Worm (Caenorhabditis elegans) whole organism, young adult: ENCODE data around the gene pqn-25.

ENCODE experiments used
- B0019.2 ChIP-seq: fragments of 200-800 bp; sonication (Bioruptor generic); conservative IDR thresholded peaks from 2 replicates; pipeline ENCODE4 v1.3.6; 2022; ENCODE audit warnings: missing genetic modification reagents, missing genetic modification characterization, missing compliant biosample characterization
- C06A6.2 ChIP-seq: fragments of 200-800 bp; sonication (Bioruptor generic); conservative IDR thresholded peaks from 2 replicates; pipeline ENCODE4 v1.3.6; 2022; ENCODE audit warnings: missing genetic modification characterization, missing compliant biosample characterization
- D2030.7 ChIP-seq: fragments of 200-800 bp; sonication (Bioruptor generic); IDR thresholded peaks from 2 replicates; pipeline ENCODE4 v1.3.6; 2022; ENCODE audit warnings: missing genetic modification reagents, missing genetic modification characterization, missing compliant biosample characterization
- F33H1.4 ChIP-seq: fragments of 200-800 bp; sonication (Bioruptor generic); IDR thresholded peaks from 2 replicates; pipeline ENCODE4 v1.3.6; 2022; ENCODE audit warnings: missing genetic modification reagents, missing genetic modification characterization, missing compliant biosample characterization
- F37B4.10 ChIP-seq: fragments of 200-800 bp; sonication (Bioruptor generic); IDR thresholded peaks from 2 replicates; pipeline ENCODE4 v1.3.6; 2022; ENCODE audit warnings: missing genetic modification characterization, missing compliant biosample characterization
- F52B5.7 ChIP-seq: sonication (generic microtip); optimal IDR thresholded peaks from 2 replicates; lab custom pipeline; 2016; ENCODE audit warnings: mild to moderate bottlenecking, missing genetic modification characterization, missing compliant biosample characterization
- F57A8.1 ChIP-seq: fragments of 200-800 bp; sonication (Bioruptor generic); optimal IDR thresholded peaks from 2 replicates; lab custom pipeline; 2018; ENCODE audit warnings: mild to moderate bottlenecking, missing genetic modification characterization, moderate library complexity, missing compliant biosample characterization
- K12H6.12 ChIP-seq: fragments of 200-800 bp; sonication (Bioruptor generic); optimal IDR thresholded peaks from 2 replicates; lab custom pipeline; 2018; ENCODE audit warnings: mild to moderate bottlenecking, missing genetic modification characterization, missing compliant biosample characterization
- Y79H2A.3 ChIP-seq: fragments of 200-800 bp; sonication (Bioruptor generic); conservative IDR thresholded peaks from 2 replicates; pipeline ENCODE4 v1.3.6; 2022; ENCODE audit warnings: missing genetic modification reagents, missing genetic modification characterization, missing compliant biosample characterization
- ama-1 ChIP-seq, 3 experiments: fragments of 150-350 bp in 1 of 3; sonication (generic microtip) in 2 of 3; optimal IDR thresholded peaks; 2 replicates each; lab custom pipeline; 2014 to 2018; ENCODE audit warnings: missing biosample characterization in 2 of 3, missing genetic modification characterization in 2 of 3, missing genetic modification reagents in 2 of 3
- aptf-3 ChIP-seq: fragments of 200-800 bp; sonication (Bioruptor generic); IDR thresholded peaks from 2 replicates; pipeline ENCODE4 v1.3.6; 2022; ENCODE audit warnings: missing genetic modification characterization, missing compliant biosample characterization
- attf-3 ChIP-seq: fragments of 200-800 bp; sonication (Bioruptor generic); conservative IDR thresholded peaks from 2 replicates; pipeline ENCODE4 v1.3.6; 2022; ENCODE audit warnings: missing genetic modification reagents, missing genetic modification characterization, missing compliant biosample characterization
- attf-6 ChIP-seq: fragments of 200-800 bp; sonication (Bioruptor generic); IDR thresholded peaks from 2 replicates; pipeline ENCODE4 v1.3.6; 2022; ENCODE audit warnings: missing genetic modification reagents, missing genetic modification characterization, missing compliant biosample characterization
- bed-1 ChIP-seq: fragments of 200-800 bp; sonication (Bioruptor generic); IDR thresholded peaks from 2 replicates; pipeline ENCODE4 v1.3.6; 2022; ENCODE audit warnings: missing genetic modification reagents, missing genetic modification characterization, missing compliant biosample characterization
- bed-2 ChIP-seq: fragments of 200-800 bp; sonication (Bioruptor generic); IDR thresholded peaks from 2 replicates; pipeline ENCODE4 v1.3.6; 2022; ENCODE audit warnings: missing genetic modification reagents, missing genetic modification characterization, missing compliant biosample characterization
- cebp-1 ChIP-seq, 2 experiments: fragments of 200-800 bp in 1 of 2; sonication (Bioruptor generic) in 1 of 2; sonication (generic microtip) in 1 of 2; IDR thresholded peaks in 1 of 2; optimal IDR thresholded peaks in 1 of 2; 2 replicates each; pipeline versions ENCODE4 v1.3.6 to Lab custom; 2017 to 2022; ENCODE audit warnings: missing compliant biosample characterization in 2 of 2, missing genetic modification characterization in 2 of 2, mild to moderate bottlenecking in 1 of 2, missing genetic modification reagents in 1 of 2, moderate library complexity in 1 of 2
- ceh-27 ChIP-seq: fragments of 200-800 bp; sonication (Bioruptor generic); optimal IDR thresholded peaks from 2 replicates; lab custom pipeline; 2018; ENCODE audit warnings: mild to moderate bottlenecking, missing genetic modification characterization, moderate library complexity, missing compliant biosample characterization
- ceh-40 ChIP-seq: fragments of 200-800 bp; sonication (Bioruptor generic); IDR thresholded peaks from 2 replicates; pipeline ENCODE4 v1.3.6; 2022; ENCODE audit warnings: missing genetic modification characterization, missing compliant biosample characterization
- ceh-91 ChIP-seq: fragments of 200-800 bp; sonication (Bioruptor generic); IDR thresholded peaks from 2 replicates; pipeline ENCODE4 v1.3.6; 2022; ENCODE audit warnings: missing genetic modification reagents, missing genetic modification characterization, missing compliant biosample characterization
- chd-7 ChIP-seq: sonication (generic microtip); optimal IDR thresholded peaks from 2 replicates; lab custom pipeline; 2016; ENCODE audit warnings: mild to moderate bottlenecking, missing genetic modification characterization, moderate library complexity, missing compliant biosample characterization
- efl-1 ChIP-seq: fragments of 150-350 bp; optimal IDR thresholded peaks from 2 replicates; lab custom pipeline; 2014; ENCODE audit warnings: missing biosample characterization, missing genetic modification reagents, missing genetic modification characterization
- ekl-4 ChIP-seq: fragments of 200-800 bp; sonication (Bioruptor generic); IDR thresholded peaks from 2 replicates; pipeline ENCODE4 v1.3.6; 2022; ENCODE audit warnings: missing genetic modification reagents, missing genetic modification characterization, missing compliant biosample characterization
- ets-4 ChIP-seq: fragments of 200-800 bp; sonication (Bioruptor generic); optimal IDR thresholded peaks from 2 replicates; lab custom pipeline; 2018; ENCODE audit warnings: mild to moderate bottlenecking, missing genetic modification characterization, missing compliant biosample characterization
- gei-17 ChIP-seq: fragments of 200-800 bp; sonication (Bioruptor generic); optimal IDR thresholded peaks from 2 replicates; lab custom pipeline; 2018; ENCODE audit warnings: mild to moderate bottlenecking, missing genetic modification characterization, missing compliant biosample characterization
- him-1 ChIP-seq: sonication (generic microtip); optimal IDR thresholded peaks from 2 replicates; lab custom pipeline; 2016; ENCODE audit warnings: missing genotype, missing genetic modification reagents, missing genetic modification characterization, missing compliant biosample characterization
- hlh-12 ChIP-seq: sonication (generic microtip); optimal IDR thresholded peaks from 2 replicates; lab custom pipeline; 2016; ENCODE audit warnings: missing genetic modification characterization, missing compliant biosample characterization
- hlh-26 ChIP-seq: fragments of 200-800 bp; sonication (Bioruptor generic); conservative IDR thresholded peaks from 2 replicates; pipeline ENCODE4 v1.3.6; 2022; ENCODE audit warnings: missing genetic modification reagents, missing genetic modification characterization, missing compliant biosample characterization
- hrde-1 ChIP-seq: sonication (generic microtip); optimal IDR thresholded peaks from 2 replicates; lab custom pipeline; 2016; ENCODE audit warnings: missing genetic modification characterization, mild to moderate bottlenecking, missing compliant biosample characterization, moderate library complexity, missing genotype, missing genetic modification reagents, borderline replicate concordance
- lin-35 ChIP-seq, 3 experiments: fragments of 150-350 bp in 2 of 3; sonication (generic microtip) in 1 of 3; optimal IDR thresholded peaks; 2 replicates each; lab custom pipeline; 2014 to 2018; ENCODE audit warnings: missing biosample characterization in 3 of 3, missing genetic modification characterization in 3 of 3, missing genetic modification reagents in 3 of 3
- lir-1 ChIP-seq: fragments of 200-800 bp; sonication (Bioruptor generic); conservative IDR thresholded peaks from 2 replicates; pipeline ENCODE4 v1.3.6; 2022; ENCODE audit warnings: missing genetic modification reagents, missing genetic modification characterization, missing compliant biosample characterization
- madf-8 ChIP-seq: fragments of 200-800 bp; sonication (Bioruptor generic); conservative IDR thresholded peaks from 2 replicates; pipeline ENCODE4 v1.3.6; 2022; ENCODE audit warnings: missing genetic modification reagents, missing genetic modification characterization, missing compliant biosample characterization
- nfya-1 ChIP-seq: sonication (generic microtip); optimal IDR thresholded peaks from 2 replicates; lab custom pipeline; 2017; ENCODE audit warnings: antibody characterized with exemption, missing compliant biosample characterization, missing genetic modification characterization, borderline replicate concordance; ENCODE audit not compliant: insufficient read depth
- nfya-2 ChIP-seq: fragments of 200-800 bp; sonication (Bioruptor generic); IDR thresholded peaks from 2 replicates; pipeline ENCODE4 v1.3.6; 2022; ENCODE audit warnings: missing genetic modification reagents, missing genetic modification characterization, missing compliant biosample characterization
- nhr-120 ChIP-seq: fragments of 200-800 bp; sonication (Bioruptor generic); IDR thresholded peaks from 2 replicates; pipeline ENCODE4 v1.3.6; 2022; ENCODE audit warnings: missing genetic modification characterization, missing compliant biosample characterization
- nhr-80 ChIP-seq: sonication (generic microtip); optimal IDR thresholded peaks from 2 replicates; lab custom pipeline; 2016; ENCODE audit warnings: missing genetic modification characterization, missing compliant biosample characterization
- rec-8 ChIP-seq, 2 experiments: sonication (generic microtip); optimal IDR thresholded peaks; 2 replicates each; lab custom pipeline; 2016; ENCODE audit warnings: mild to moderate bottlenecking in 2 of 2, missing genetic modification characterization in 2 of 2, missing genetic modification reagents in 2 of 2, missing genotype in 2 of 2, missing biosample characterization in 1 of 2, missing compliant biosample characterization in 1 of 2, moderate library complexity in 1 of 2
- repo-1 ChIP-seq: sonication (generic microtip); optimal IDR thresholded peaks from 2 replicates; lab custom pipeline; 2017; ENCODE audit warnings: mild to moderate bottlenecking, missing genetic modification characterization, missing compliant biosample characterization
- sea-2 ChIP-seq: fragments of 200-800 bp; sonication (Bioruptor generic); IDR thresholded peaks from 2 replicates; pipeline ENCODE4 v1.3.6; 2022; ENCODE audit warnings: missing genetic modification characterization, missing compliant biosample characterization
- snpc-4 ChIP-seq, 5 experiments: fragments of 150-350 bp in 1 of 5; sonication (generic microtip) in 4 of 5; optimal IDR thresholded peaks; 2 replicates each; lab custom pipeline; 2014 to 2018; ENCODE audit warnings: missing genetic modification characterization in 5 of 5, missing biosample characterization in 3 of 5, antibody characterized with exemption in 2 of 5, mild to moderate bottlenecking in 2 of 5, missing compliant biosample characterization in 2 of 5, missing genotype in 2 of 5, moderate library complexity in 2 of 5, missing genetic modification reagents in 1 of 5
- tbp1 ChIP-seq: fragments of 200-800 bp; sonication (Bioruptor generic); optimal IDR thresholded peaks from 2 replicates; lab custom pipeline; 2018; ENCODE audit warnings: mild to moderate bottlenecking, missing genetic modification characterization, missing compliant biosample characterization
- unc-130 ChIP-seq: sonication (generic microtip); optimal IDR thresholded peaks from 2 replicates; lab custom pipeline; 2016; ENCODE audit warnings: missing genetic modification reagents, missing genetic modification characterization, missing compliant biosample characterization
- zfh-2 ChIP-seq: fragments of 200-800 bp; sonication (Bioruptor generic); conservative IDR thresholded peaks from 2 replicates; pipeline ENCODE4 v1.3.6; 2022; ENCODE audit warnings: missing genetic modification reagents, missing genetic modification characterization, missing compliant biosample characterization
- zim-3 ChIP-seq: sonication (generic microtip); optimal IDR thresholded peaks from 2 replicates; lab custom pipeline; 2017; ENCODE audit warnings: mild to moderate bottlenecking, missing genetic modification characterization, moderate library complexity, missing compliant biosample characterization
- ztf-22 ChIP-seq: fragments of 200-800 bp; sonication (Bioruptor generic); optimal IDR thresholded peaks from 2 replicates; lab custom pipeline; 2018; ENCODE audit warnings: mild to moderate bottlenecking, missing genetic modification characterization, moderate library complexity, missing compliant biosample characterization
- ztf-3 ChIP-seq: fragments of 200-800 bp; sonication (Bioruptor generic); optimal IDR thresholded peaks from 2 replicates; lab custom pipeline; 2018; ENCODE audit warnings: mild to moderate bottlenecking, missing genetic modification characterization, missing compliant biosample characterization
- ztf-6 ChIP-seq: fragments of 200-800 bp; sonication (Bioruptor generic); IDR thresholded peaks from 2 replicates; pipeline ENCODE4 v1.3.6; 2022; ENCODE audit warnings: missing genetic modification reagents, missing genetic modification characterization, missing compliant biosample characterization

Gene pqn-25

ce11 chrIII:5502915-5503575, 9.4 kb downstream of the pqn-25 start (continued):
- TF ChIP-seq chd-7 (tag; lab: Kevin White, UChicago): peak; percentile 30
- TF ChIP-seq lir-1 (GFP tag; lab: Robert Waterston, UW): no peak
- no peak for TF ChIP-seq sea-2 (GFP tag; lab: Robert Waterston, UW)
- no peak for TF ChIP-seq aptf-3 (GFP tag; lab: Robert Waterston, UW)
- peak; percentile 40; the same call in 1 of the 2 replicates for TF ChIP-seq C06A6.2
- peak; percentile 72 for TF ChIP-seq zfh-2 (GFP tag; lab: Robert Waterston, UW)
- TF ChIP-seq B0019.2 (GFP tag; lab: Robert Waterston, UW): no peak
- no peak for TF ChIP-seq bed-2 (GFP tag; lab: Robert Waterston, UW)
- no peak for TF ChIP-seq gei-17 (GFP tag; lab: Kevin White, UChicago)
- TF ChIP-seq hlh-12 (tag; lab: Kevin White, UChicago): no peak
- no peak for TF ChIP-seq him-1
- no peak; the same call in 1 of the 2 replicates for TF ChIP-seq ekl-4
- TF ChIP-seq F57A8.1 (GFP tag; lab: Kevin White, UChicago): no peak
- peak in 1 of 3 experiments; percentile 16 for TF ChIP-seq lin-35 (GFP tag; optimal IDR thresholded peaks at IDR 0.05; lab: Kevin White, UChicago)
- no peak for TF ChIP-seq bed-1
- peak; percentile 46 for TF ChIP-seq cebp-1 (GFP tag; IDR thresholded peaks at IDR 0.05; lab: Robert Waterston, UW)
- peak; percentile 70 for TF ChIP-seq cebp-1 (tag; optimal IDR thresholded peaks at IDR 0.05; lab: Kevin White, UChicago)
- TF ChIP-seq nhr-80 (tag; lab: Kevin White, UChicago): peak; percentile 88
- TF ChIP-seq ama-1 (optimal IDR thresholded peaks at IDR 0.05; lab: Kevin White, UChicago): no peak
- no peak for TF ChIP-seq ama-1 (GFP tag; optimal IDR thresholded peaks at IDR 0.05; lab: Kevin White, UChicago)
- no peak for TF ChIP-seq F37B4.10 (GFP tag; lab: Robert Waterston, UW)
- no peak for TF ChIP-seq rec-8 (tag; optimal IDR thresholded peaks at IDR 0.05; lab: Kevin White, UChicago)
- no peak for TF ChIP-seq ztf-6 (GFP tag; lab: Robert Waterston, UW)
- TF ChIP-seq unc-130 (GFP tag; lab: Kevin White, UChicago): no peak
- TF ChIP-seq ceh-27: no peak
- TF ChIP-seq F33H1.4 (GFP tag; lab: Robert Waterston, UW): no peak
- peak; percentile 39 for TF ChIP-seq K12H6.12 (tag; lab: Kevin White, UChicago)
- no peak for TF ChIP-seq Y79H2A.3 (GFP tag; lab: Robert Waterston, UW)
- TF ChIP-seq ceh-91 (GFP tag; lab: Robert Waterston, UW): no peak
- TF ChIP-seq D2030.7 (GFP tag; lab: Robert Waterston, UW): no peak
- no peak for TF ChIP-seq snpc-4 (GFP tag; optimal IDR thresholded peaks at IDR 0.05; lab: Kevin White, UChicago)
- TF ChIP-seq snpc-4 (tag; optimal IDR thresholded peaks at IDR 0.05; lab: Kevin White, UChicago): peak in 3 of 4 experiments; percentile 17 to 46 (median 34)
- no peak for TF ChIP-seq nhr-120
- TF ChIP-seq attf-6 (GFP tag; lab: Robert Waterston, UW): no peak
- no peak for TF ChIP-seq zim-3 (tag; lab: Kevin White, UChicago)
- no peak for TF ChIP-seq madf-8
- no peak for TF ChIP-seq hrde-1 (tag; lab: Kevin White, UChicago)
- no peak for TF ChIP-seq nfya-2 (GFP tag; lab: Robert Waterston, UW)
- TF ChIP-seq ztf-3 (GFP tag; lab: Kevin White, UChicago): no peak
- TF ChIP-seq F52B5.7 (tag; lab: Kevin White, UChicago): no peak
- peak; percentile 36 for TF ChIP-seq ets-4
- TF ChIP-seq repo-1 (tag; lab: Kevin White, UChicago): no peak
- no peak for TF ChIP-seq nfya-1 (tag; lab: Kevin White, UChicago)
- TF ChIP-seq ceh-40 (GFP tag; lab: Robert Waterston, UW): no peak
- TF ChIP-seq tbp1: peak; percentile 31
- no peak for TF ChIP-seq efl-1 (GFP tag; lab: Kevin White, UChicago)
- TF ChIP-seq hlh-26 (GFP tag; lab: Robert Waterston, UW): no peak
- TF ChIP-seq ztf-22 (GFP tag; lab: Kevin White, UChicago): peak; percentile 31
- 0 out of 2 replicates have a peak, but pooled peaks have one; percentile 19 for TF ChIP-seq attf-3 (GFP tag; lab: Robert Waterston, UW)
